Fruit fly (Drosophila melanogaster) whole organism, embryonic: ENCODE results near the gene ics.

Experiments
- Asciz ChIP-seq: fragments of 200-800 bp; sonication (Bioruptor generic); optimal IDR thresholded peaks from 2 replicates; lab custom pipeline; 2017; ENCODE audit warnings: missing biosample characterization, mild to moderate bottlenecking, missing genetic modification characterization, missing genetic modification reagents
- CG10147 ChIP-seq: fragments of 200-800 bp; sonication (Bioruptor generic); optimal IDR thresholded peaks from 2 replicates; lab custom pipeline; 2019; ENCODE audit warnings: missing biosample characterization, mild to moderate bottlenecking, missing genetic modification characterization, moderate library complexity
- CG10274 ChIP-seq: fragments of 200-800 bp; sonication (Bioruptor generic); optimal IDR thresholded peaks from 3 replicates; lab custom pipeline; 2017; ENCODE audit warnings: missing biosample characterization, mild to moderate bottlenecking, missing genetic modification characterization
- CG11398 ChIP-seq: fragments of 200-800 bp; sonication (Bioruptor generic); optimal IDR thresholded peaks from 2 replicates; lab custom pipeline; 2016; ENCODE audit warnings: missing biosample characterization, missing genetic modification characterization
- CG1233 ChIP-seq: fragments of 200-800 bp; sonication (Bioruptor generic); optimal IDR thresholded peaks from 4 replicates; lab custom pipeline; 2018; ENCODE audit warnings: missing biosample characterization, mild to moderate bottlenecking, missing genetic modification characterization
- CG13296 ChIP-seq: fragments of 200-800 bp; sonication (Bioruptor generic); optimal IDR thresholded peaks from 3 replicates; lab custom pipeline; 2018; ENCODE audit warnings: missing biosample characterization, mild to moderate bottlenecking, missing genetic modification characterization
- CG1529 ChIP-seq: fragments of 200-800 bp; sonication (Bioruptor generic); optimal IDR thresholded peaks from 3 replicates; lab custom pipeline; 2018; ENCODE audit warnings: missing biosample characterization, missing genetic modification characterization
- CG1602 ChIP-seq: fragments of 200-800 bp; sonication (Bioruptor generic); optimal IDR thresholded peaks from 3 replicates; lab custom pipeline; 2016; ENCODE audit warnings: missing biosample characterization, missing genetic modification characterization
- CG17359 ChIP-seq: fragments of 200-800 bp; sonication (Bioruptor generic); optimal IDR thresholded peaks from 3 replicates; lab custom pipeline; 2018; ENCODE audit warnings: missing biosample characterization, mild to moderate bottlenecking, missing genetic modification characterization, moderate library complexity
- CG2678 ChIP-seq: fragments of 200-800 bp; sonication (Bioruptor generic); optimal IDR thresholded peaks from 3 replicates; lab custom pipeline; 2019; ENCODE audit warnings: missing biosample characterization, mild to moderate bottlenecking, missing genetic modification characterization, moderate library complexity
- CG2889 ChIP-seq: fragments of 200-800 bp; sonication (Bioruptor generic); IDR thresholded peaks from 3 replicates; pipeline ENCODE4 v1.3.6; 2022; ENCODE audit warnings: missing biosample characterization, missing genetic modification characterization
- CG31441 ChIP-seq: fragments of 200-800 bp; sonication (Bioruptor generic); IDR thresholded peaks from 2 replicates; pipeline ENCODE4 v1.3.6; 2022; ENCODE audit warnings: missing biosample characterization, missing genetic modification characterization
- CG4424 ChIP-seq: fragments of 200-800 bp; sonication (Bioruptor generic); optimal IDR thresholded peaks from 3 replicates; lab custom pipeline; 2016; ENCODE audit warnings: missing biosample characterization, missing genetic modification characterization
- CG7556 ChIP-seq: fragments of 200-800 bp; sonication (Bioruptor generic); optimal IDR thresholded peaks from 2 replicates; lab custom pipeline; 2017; ENCODE audit warnings: missing biosample characterization, mild to moderate bottlenecking, missing genetic modification characterization
- CG8359 ChIP-seq: fragments of 200-800 bp; sonication (Bioruptor generic); optimal IDR thresholded peaks from 2 replicates; lab custom pipeline; 2017; ENCODE audit warnings: missing biosample characterization, mild to moderate bottlenecking, missing genetic modification characterization, borderline replicate concordance
- CG9727 ChIP-seq: fragments of 200-800 bp; sonication (Bioruptor generic); optimal IDR thresholded peaks from 3 replicates; lab custom pipeline; 2017; ENCODE audit warnings: missing biosample characterization, mild to moderate bottlenecking, missing genetic modification characterization
- D ChIP-seq, 2 experiments: fragments of 200-800 bp in 1 of 2; fragments of >200 bp in 1 of 2; sonication (Bioruptor generic) in 1 of 2; optimal IDR thresholded peaks; 2 replicates in 1 of 2; 3 replicates in 1 of 2; lab custom pipeline; 2017; ENCODE audit warnings: mild to moderate bottlenecking in 1 of 2, missing biosample characterization in 1 of 2, missing genetic modification characterization in 1 of 2, missing genetic modification reagents in 1 of 2
- D19A ChIP-seq: fragments of 200-800 bp; optimal IDR thresholded peaks from 3 replicates; lab custom pipeline; 2019; ENCODE audit warnings: missing biosample characterization, mild to moderate bottlenecking, missing genetic modification characterization, moderate library complexity
- Dad ChIP-seq: fragments of 200-800 bp; sonication (Bioruptor generic); optimal IDR thresholded peaks from 3 replicates; lab custom pipeline; 2016; ENCODE audit warnings: missing biosample characterization, missing genetic modification characterization
- Deaf1 ChIP-seq: fragments of 200-800 bp; optimal IDR thresholded peaks from 3 replicates; lab custom pipeline; 2019; ENCODE audit warnings: missing biosample characterization, mild to moderate bottlenecking, missing genetic modification characterization, moderate library complexity
- Drgx ChIP-seq: fragments of 200-800 bp; sonication (Bioruptor generic); IDR thresholded peaks from 2 replicates; pipeline ENCODE4 v1.3.6; 2022; ENCODE audit warnings: missing biosample characterization, missing genetic modification characterization
- HmgZ ChIP-seq: fragments of 200-800 bp; sonication (Bioruptor generic); optimal IDR thresholded peaks from 2 replicates; lab custom pipeline; 2018; ENCODE audit warnings: missing biosample characterization, mild to moderate bottlenecking, missing genetic modification characterization
- Meics ChIP-seq: fragments of 200-800 bp; sonication (Bioruptor generic); optimal IDR thresholded peaks from 2 replicates; lab custom pipeline; 2017; ENCODE audit warnings: missing biosample characterization, mild to moderate bottlenecking, missing genetic modification characterization
- Ptx1 ChIP-seq: fragments of 200-800 bp; sonication (Bioruptor generic); IDR thresholded peaks from 2 replicates; pipeline ENCODE4 v1.3.6; 2022; ENCODE audit warnings: missing biosample characterization, missing genetic modification characterization
- Sox102F ChIP-seq: fragments of 200-800 bp; sonication (Bioruptor generic); optimal IDR thresholded peaks from 2 replicates; lab custom pipeline; 2018; ENCODE audit warnings: missing biosample characterization, mild to moderate bottlenecking, missing genetic modification characterization, moderate library complexity
- Ssrp ChIP-seq: fragments of 200-800 bp; sonication (Bioruptor generic); optimal IDR thresholded peaks from 2 replicates; lab custom pipeline; 2018; ENCODE audit warnings: missing biosample characterization, mild to moderate bottlenecking, missing genetic modification characterization, moderate library complexity
- Vsx1 ChIP-seq: fragments of 200-800 bp; sonication (Bioruptor generic); optimal IDR thresholded peaks from 2 replicates; lab custom pipeline; 2017; ENCODE audit warnings: missing biosample characterization, mild to moderate bottlenecking, missing genetic modification characterization, missing genetic modification reagents
- az2 ChIP-seq: fragments of 200-800 bp; sonication (Bioruptor generic); optimal IDR thresholded peaks from 3 replicates; lab custom pipeline; 2016; ENCODE audit warnings: missing biosample characterization, missing genetic modification characterization
- bigmax ChIP-seq: fragments of 200-800 bp; sonication (Bioruptor generic); optimal IDR thresholded peaks from 2 replicates; lab custom pipeline; 2018; ENCODE audit warnings: missing biosample characterization, mild to moderate bottlenecking, missing genetic modification characterization
- ci ChIP-seq: fragments of 200-800 bp; sonication (Bioruptor generic); IDR thresholded peaks from 3 replicates; pipeline ENCODE4 v1.3.6; 2022; ENCODE audit warnings: missing biosample characterization, missing genetic modification characterization
- dmrt99B ChIP-seq: fragments of 200-800 bp; sonication (Bioruptor generic); optimal IDR thresholded peaks from 2 replicates; lab custom pipeline; 2018; ENCODE audit warnings: missing biosample characterization, mild to moderate bottlenecking, missing genetic modification characterization, moderate library complexity
- dysf ChIP-seq: fragments of 200-800 bp; sonication (Bioruptor generic); IDR thresholded peaks from 3 replicates; pipeline ENCODE4 v1.3.6; 2022; ENCODE audit warnings: missing biosample characterization, missing genetic modification characterization
- eve ChIP-seq, 2 experiments: fragments of >200 bp; optimal IDR thresholded peaks; 2 replicates each; lab custom pipeline; 2017; ENCODE audit warnings: missing biosample characterization in 2 of 2, missing genetic modification characterization in 2 of 2
- hkb ChIP-seq, 2 experiments: fragments of 200-800 bp in 1 of 2; fragments of >200 bp in 1 of 2; sonication (Bioruptor generic) in 1 of 2; IDR thresholded peaks in 1 of 2; optimal IDR thresholded peaks in 1 of 2; 2 replicates each; pipeline versions ENCODE4 v1.3.6 to Lab custom; 2017 to 2022; ENCODE audit warnings: missing biosample characterization in 1 of 2, missing genetic modification characterization in 1 of 2
- lbe ChIP-seq: fragments of 200-800 bp; sonication (Bioruptor generic); optimal IDR thresholded peaks from 2 replicates; lab custom pipeline; 2016; ENCODE audit warnings: missing biosample characterization, mild to moderate bottlenecking, missing genetic modification characterization
- nmo ChIP-seq: fragments of 200-800 bp; sonication (Bioruptor generic); optimal IDR thresholded peaks from 2 replicates; lab custom pipeline; 2018; ENCODE audit warnings: missing biosample characterization, mild to moderate bottlenecking, missing genetic modification characterization, moderate library complexity
- oc ChIP-seq: fragments of 200-800 bp; sonication (Bioruptor generic); optimal IDR thresholded peaks from 2 replicates; lab custom pipeline; 2018; ENCODE audit warnings: missing biosample characterization, mild to moderate bottlenecking, missing genetic modification characterization, moderate library complexity
- pan ChIP-seq, 4 experiments: fragments of >200 bp in 3 of 4; fragments of 200-800 bp in 1 of 4; sonication (Bioruptor generic) in 1 of 4; optimal IDR thresholded peaks in 3 of 4; IDR thresholded peaks in 1 of 4; 2 replicates each; pipeline versions ENCODE4 v1.3.6 to Lab custom; 2017 to 2022; ENCODE audit warnings: missing biosample characterization in 2 of 4, missing genetic modification characterization in 2 of 4, mixed read lengths in 1 of 4
- prd ChIP-seq, 3 experiments: fragments of >200 bp in 2 of 3; fragments of 200-800 bp in 1 of 3; sonication (Bioruptor generic) in 1 of 3; optimal IDR thresholded peaks in 2 of 3; IDR thresholded peaks in 1 of 3; 2 replicates in 2 of 3; 3 replicates in 1 of 3; pipeline versions ENCODE4 v1.3.6 to Lab custom; 2017 to 2022; ENCODE audit warnings: missing biosample characterization in 1 of 3, missing genetic modification characterization in 1 of 3
- ro ChIP-seq: fragments of 200-800 bp; sonication (Bioruptor generic); IDR thresholded peaks from 2 replicates; pipeline ENCODE4 v1.3.6; 2022; ENCODE audit warnings: missing biosample characterization, missing genetic modification characterization
- sens ChIP-seq: fragments of 200-800 bp; sonication (Bioruptor generic); peaks from one replicate; lab custom pipeline; 2016; ENCODE audit warnings: missing biosample characterization, missing genetic modification characterization
- sna ChIP-seq: fragments of 200-800 bp; sonication (Bioruptor generic); IDR thresholded peaks from 2 replicates; pipeline ENCODE4 v1.3.6; 2022; ENCODE audit warnings: missing biosample characterization, missing genetic modification characterization; ENCODE audit not compliant: partially characterized antibody

ics gene

DNA sequence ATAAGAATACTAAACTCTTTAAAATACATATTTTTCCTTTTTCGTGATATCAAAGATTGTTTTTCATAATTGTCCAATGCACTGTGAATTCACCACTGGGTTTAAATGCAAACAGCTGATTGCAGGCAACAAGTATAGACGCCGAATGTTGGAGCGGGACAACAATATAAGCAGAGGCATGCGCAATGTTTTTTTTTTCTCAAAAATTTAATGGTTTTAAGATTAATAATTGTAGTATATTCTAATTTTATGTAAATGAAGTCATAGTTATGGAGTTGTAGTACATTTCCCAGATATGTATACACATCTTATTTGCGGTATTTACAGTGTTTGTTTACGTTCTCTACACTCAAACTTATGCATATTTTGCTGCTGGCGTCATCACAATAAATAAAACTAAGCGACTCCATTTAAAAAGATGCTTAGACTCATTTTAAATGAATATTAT lies 1.9 kb downstream of the ics start (continued):
- TF ChIP-seq CG11398 (GFP tag; lab: Kevin White, UChicago) (no peak), dysf (no peak), Deaf1 (tag; lab: Kevin White, UChicago) (no peak), ro (no peak), lbe (GFP tag; lab: Kevin White, UChicago) (peak; percentile 42), pan (optimal IDR thresholded peaks at IDR 0.05; lab: Kevin White, UChicago) (no peak), pan (GFP tag; optimal IDR thresholded peaks at IDR 0.05 in 1 of 2, IDR thresholded peaks at IDR 0.05 in 1 of 2) (peak in 1 of 2 experiments; percentile 30)

DNA sequence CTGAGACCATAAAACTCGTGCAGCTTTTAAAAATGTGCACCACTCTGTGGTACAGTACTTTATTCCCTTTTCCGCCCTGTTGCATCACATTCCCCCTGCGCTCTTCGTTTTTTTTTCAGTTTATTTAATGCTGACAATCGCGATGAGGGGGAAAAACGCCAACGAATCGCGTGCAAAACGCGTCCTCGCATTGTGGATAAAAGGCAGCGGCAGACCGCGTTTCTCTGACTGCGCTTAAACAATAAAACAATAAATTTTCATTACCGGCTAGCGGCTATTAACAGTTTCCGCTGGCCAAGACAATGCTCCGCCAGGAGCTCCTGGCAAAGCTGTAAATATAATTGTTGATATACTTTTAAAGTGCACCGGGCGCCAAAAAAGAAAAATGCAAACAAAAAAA lies 12.5 kb downstream of the ics start:
- TF ChIP-seq sens (GFP tag; lab: Kevin White, UChicago) = peak; percentile 21
- TF ChIP-seq CG8359 (GFP tag; lab: Kevin White, UChicago) = peak; percentile 95
- no peak for TF ChIP-seq CG1602
- no peak for TF ChIP-seq bigmax (GFP tag; lab: Kevin White, UChicago)
- TF ChIP-seq Vsx1 (GFP tag; lab: Kevin White, UChicago) = no peak

DNA sequence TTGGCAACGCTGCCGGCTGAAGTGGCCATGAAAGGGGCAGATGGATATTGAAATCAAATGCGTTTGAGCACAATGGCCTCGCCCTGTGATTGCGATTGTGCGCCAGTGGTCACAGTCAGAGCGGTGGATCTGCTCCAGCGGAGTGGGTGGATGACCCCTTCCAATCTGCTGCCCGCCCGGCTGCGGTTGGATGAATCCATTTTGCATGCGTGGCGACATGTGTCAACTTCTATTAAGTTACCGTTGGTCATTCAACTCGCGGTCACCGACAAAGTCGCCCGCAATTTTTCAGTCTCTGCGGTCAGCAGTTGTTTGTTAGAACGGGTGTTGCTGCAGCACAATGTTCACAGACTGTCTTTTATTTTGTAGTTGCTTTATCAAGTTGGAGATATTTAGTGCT lies 26.8 kb downstream of the ics start:
- TF ChIP-seq HmgZ (tag; lab: Kevin White, UChicago) (no peak), CG2889 (GFP tag; lab: Robert Waterston, UW) (no peak), sens (GFP tag; lab: Kevin White, UChicago) (peak; percentile 7), CG1529 (GFP tag; lab: Kevin White, UChicago) (no peak), ci (GFP tag; lab: Robert Waterston, UW) (0 out of 3 replicates have a peak, but pooled peaks have one; percentile 6)
- TF ChIP-seq, all 482 proteins: peak for 2

DNA sequence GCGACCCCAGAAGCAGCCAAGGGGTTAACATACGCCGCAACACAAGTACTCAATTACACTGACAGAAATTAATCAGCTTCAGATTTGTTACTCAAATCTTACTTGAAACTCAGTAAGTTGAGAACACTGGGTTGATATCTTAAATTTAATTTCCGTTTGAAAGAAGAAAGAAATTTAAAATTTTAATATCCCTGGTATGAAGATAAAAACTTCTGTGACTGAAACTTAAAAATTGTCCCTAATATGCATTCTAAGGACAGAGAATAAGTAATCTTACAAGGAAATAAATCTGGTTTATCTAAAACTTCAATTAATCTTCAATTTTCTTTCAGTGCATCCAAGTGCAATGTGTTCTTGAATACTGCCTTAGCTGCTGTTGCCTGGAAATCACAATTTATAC lies 28.7 kb downstream of the ics start:
- no peak for TF ChIP-seq sna (GFP tag; lab: Robert Waterston, UW)
- no peak for TF ChIP-seq CG13296 (GFP tag; lab: Kevin White, UChicago)
- no peak for TF ChIP-seq oc
- no peak for TF ChIP-seq hkb (optimal IDR thresholded peaks at IDR 0.05; lab: Kevin White, UChicago)
- 0 out of 2 replicates have a peak, but pooled peaks have one; percentile 12 for TF ChIP-seq hkb (GFP tag; IDR thresholded peaks at IDR 0.05; lab: Robert Waterston, UW)
- peak; percentile 19 for TF ChIP-seq Ssrp (tag; lab: Kevin White, UChicago)
- TF ChIP-seq CG1233 (GFP tag; lab: Kevin White, UChicago) = no peak
- TF ChIP-seq pan (optimal IDR thresholded peaks at IDR 0.05; lab: Kevin White, UChicago) = no peak
- no peak for TF ChIP-seq pan (GFP tag; optimal IDR thresholded peaks at IDR 0.05 in 1 of 2, IDR thresholded peaks at IDR 0.05 in 1 of 2)
- peak; percentile 14 for TF ChIP-seq Sox102F
- TF ChIP-seq CG7556 (GFP tag; lab: Kevin White, UChicago) = peak; percentile 30
- TF ChIP-seq CG10147 = peak; percentile 1
- TF ChIP-seq nmo (GFP tag; lab: Kevin White, UChicago) = peak; percentile 33
- TF ChIP-seq prd (optimal IDR thresholded peaks at IDR 0.05; lab: Kevin White, UChicago) = no peak
- 0 out of 3 replicates have a peak, but pooled peaks have one; percentile 15 for TF ChIP-seq prd (GFP tag; IDR thresholded peaks at IDR 0.05; lab: Robert Waterston, UW)
- TF ChIP-seq CG17359 (tag; lab: Kevin White, UChicago) = peak; percentile 7
- TF ChIP-seq D19A (tag; lab: Kevin White, UChicago) = peak; percentile 34
- TF ChIP-seq CG4424 (GFP tag; lab: Kevin White, UChicago) = peak; percentile 20
- TF ChIP-seq dmrt99B = peak; percentile 58
- TF ChIP-seq Drgx (GFP tag; lab: Robert Waterston, UW) = peak; percentile 23; the same call in 1 of the 2 replicates
- no peak for TF ChIP-seq CG10274 (GFP tag; lab: Kevin White, UChicago)
- peak; percentile 41; the same call in 1 of the 2 replicates for TF ChIP-seq CG31441 (GFP tag; lab: Robert Waterston, UW)
- no peak for TF ChIP-seq eve (GFP tag; optimal IDR thresholded peaks at IDR 0.05; lab: Kevin White, UChicago)
- 0 out of 2 replicates have a peak, but pooled peaks have one; percentile 17 for TF ChIP-seq Ptx1 (GFP tag; lab: Robert Waterston, UW)
- no peak for TF ChIP-seq Dad
- TF ChIP-seq CG9727 (GFP tag; lab: Kevin White, UChicago) = peak; percentile 36
- peak; percentile 4 for TF ChIP-seq Asciz (GFP tag; lab: Kevin White, UChicago)
- TF ChIP-seq CG2678 = no peak
- no peak for TF ChIP-seq D (optimal IDR thresholded peaks at IDR 0.05; lab: Kevin White, UChicago)
- peak; percentile 37 for TF ChIP-seq D (GFP tag; optimal IDR thresholded peaks at IDR 0.05; lab: Kevin White, UChicago)
- peak; percentile 11 for TF ChIP-seq az2 (GFP tag; lab: Kevin White, UChicago)
- peak; percentile 10 for TF ChIP-seq Meics (GFP tag; lab: Kevin White, UChicago)
